Fruit fly (Drosophila melanogaster) whole organism, wandering third instar larva: ENCODE results near the gene CG31751.

ENCODE experiments used
- Abd-B ChIP-seq: fragments of >200 bp; optimal IDR thresholded peaks from 2 replicates; lab custom pipeline; 2017; ENCODE audit warnings: missing biosample characterization, missing genetic modification characterization
- CG32264 ChIP-seq: fragments of 200-800 bp; sonication (Bioruptor generic); optimal IDR thresholded peaks from 2 replicates; lab custom pipeline; 2016; ENCODE audit warnings: missing biosample characterization, missing genetic modification characterization
- CG9705 ChIP-seq: fragments of 200-800 bp; sonication (Bioruptor generic); optimal IDR thresholded peaks from 2 replicates; lab custom pipeline; 2018; ENCODE audit warnings: missing biosample characterization, mild to moderate bottlenecking, missing genetic modification characterization
- CrebA ChIP-seq: fragments of 200-800 bp; sonication (Bioruptor generic); optimal IDR thresholded peaks from 2 replicates; lab custom pipeline; 2016; ENCODE audit warnings: missing biosample characterization, mild to moderate bottlenecking, missing genetic modification characterization, borderline replicate concordance
- Dfd ChIP-seq: fragments of >200 bp; optimal IDR thresholded peaks from 2 replicates; lab custom pipeline; 2017; ENCODE audit warnings: missing biosample characterization, missing genetic modification characterization
- Dif ChIP-seq: fragments of 200-275, 200-300 bp; sonication (Bioruptor generic); optimal IDR thresholded peaks from 2 replicates; lab custom pipeline; 2018; ENCODE audit warnings: missing biosample characterization, missing genetic modification characterization; ENCODE audit not compliant: partially characterized antibody
- GATAd ChIP-seq: sonication (Bioruptor generic); optimal IDR thresholded peaks from 2 replicates; lab custom pipeline; 2016; ENCODE audit warnings: missing biosample characterization, missing genetic modification characterization
- HLH106 ChIP-seq: fragments of 200-800 bp; optimal IDR thresholded peaks from 3 replicates; lab custom pipeline; 2019; ENCODE audit warnings: missing biosample characterization, mild to moderate bottlenecking, missing genetic modification characterization, moderate library complexity
- Hnf4 ChIP-seq: fragments of 200-800 bp; sonication (Bioruptor generic); optimal IDR thresholded peaks from 2 replicates; lab custom pipeline; 2016; ENCODE audit warnings: missing biosample characterization, mild to moderate bottlenecking, missing genetic modification characterization
- Hr78 ChIP-seq: fragments of >200 bp; optimal IDR thresholded peaks from 2 replicates; lab custom pipeline; 2017; ENCODE audit warnings: missing biosample characterization, missing genetic modification characterization
- Hr83 ChIP-seq: fragments of 200-300 bp; sonication (Bioruptor generic); optimal IDR thresholded peaks from 2 replicates; lab custom pipeline; 2016; ENCODE audit warnings: missing biosample characterization, mild to moderate bottlenecking, missing genetic modification characterization, moderate library complexity; ENCODE audit not compliant: poor library complexity, severe bottlenecking
- Jra ChIP-seq: sonication (Bioruptor generic); optimal IDR thresholded peaks from 2 replicates; lab custom pipeline; 2016; ENCODE audit warnings: missing biosample characterization, missing genetic modification characterization
- Mio ChIP-seq: sonication (Bioruptor generic); optimal IDR thresholded peaks from 2 replicates; lab custom pipeline; 2016; ENCODE audit warnings: missing biosample characterization, missing genetic modification characterization
- Myc ChIP-seq: fragments of >200 bp; optimal IDR thresholded peaks from 2 replicates; lab custom pipeline; 2017
- N ChIP-seq: fragments of >200 bp; optimal IDR thresholded peaks from 2 replicates; lab custom pipeline; 2018; ENCODE audit warnings: missing biosample characterization, missing external identifiers, missing genetic modification characterization
- OdsH ChIP-seq: fragments of 200-800 bp; sonication (Bioruptor generic); optimal IDR thresholded peaks from 2 replicates; lab custom pipeline; 2016; ENCODE audit warnings: missing biosample characterization, mild to moderate bottlenecking, missing genetic modification characterization
- Rel ChIP-seq, 2 experiments: fragments of 200-800 bp; sonication (Bioruptor generic) in 1 of 2; optimal IDR thresholded peaks; 2 replicates in 1 of 2; 3 replicates in 1 of 2; lab custom pipeline; 2016 to 2019; ENCODE audit warnings: mild to moderate bottlenecking in 2 of 2, missing biosample characterization in 2 of 2, missing genetic modification characterization in 2 of 2, moderate library complexity in 1 of 2
- Sp1 ChIP-seq: fragments of 200-800 bp; sonication (Bioruptor generic); optimal IDR thresholded peaks from 3 replicates; lab custom pipeline; 2019; ENCODE audit warnings: missing biosample characterization, mild to moderate bottlenecking, missing genetic modification characterization, moderate library complexity
- Vsx2 ChIP-seq: fragments of 200-300, 225-300 bp; sonication (Bioruptor generic); optimal IDR thresholded peaks from 2 replicates; lab custom pipeline; 2018; ENCODE audit warnings: missing biosample characterization, missing genetic modification characterization; ENCODE audit not compliant: partially characterized antibody
- br ChIP-seq: fragments of 200-800 bp; sonication (Bioruptor generic); optimal IDR thresholded peaks from 2 replicates; lab custom pipeline; 2016; ENCODE audit warnings: missing biosample characterization, missing genetic modification characterization
- brk ChIP-seq: fragments of 200-800 bp; sonication (Bioruptor generic); optimal IDR thresholded peaks from 2 replicates; lab custom pipeline; 2016; ENCODE audit warnings: missing biosample characterization, mild to moderate bottlenecking, missing genetic modification characterization
- dl ChIP-seq, 2 experiments: fragments of 175-275, 200-275 bp in 1 of 2; fragments of 200-275 bp in 1 of 2; sonication (Bioruptor generic); optimal IDR thresholded peaks; lab custom pipeline; 2018; ENCODE audit warnings: mild to moderate bottlenecking in 2 of 2, missing biosample characterization in 2 of 2, missing genetic modification characterization in 2 of 2, moderate library complexity in 2 of 2; ENCODE audit not compliant: partially characterized antibody in 2 of 2, insufficient read depth in 1 of 2
- dmrt93B ChIP-seq: fragments of 200-800 bp; sonication (Bioruptor generic); optimal IDR thresholded peaks from 2 replicates; lab custom pipeline; 2018; ENCODE audit warnings: missing biosample characterization, mild to moderate bottlenecking, missing genetic modification characterization
- dsf ChIP-seq: sonication (Bioruptor generic); optimal IDR thresholded peaks from 2 replicates; lab custom pipeline; 2016; ENCODE audit warnings: missing biosample characterization, missing genetic modification characterization, borderline replicate concordance
- ey ChIP-seq: fragments of 200-800 bp; sonication (Bioruptor generic); optimal IDR thresholded peaks from 2 replicates; lab custom pipeline; 2016; ENCODE audit warnings: missing biosample characterization, missing genetic modification characterization
- foxo ChIP-seq, 2 experiments: fragments of 200-800 bp; sonication (Bioruptor generic); optimal IDR thresholded peaks; 2 replicates in 1 of 2; 3 replicates in 1 of 2; lab custom pipeline; 2016 to 2017; ENCODE audit warnings: missing biosample characterization in 2 of 2, missing genetic modification characterization in 2 of 2
- fru ChIP-seq: fragments of 200-800 bp; sonication (Bioruptor generic); optimal IDR thresholded peaks from 3 replicates; lab custom pipeline; 2016; ENCODE audit warnings: missing biosample characterization, mild to moderate bottlenecking, missing genetic modification characterization
- h ChIP-seq: fragments of 200-800 bp; sonication (Bioruptor generic); optimal IDR thresholded peaks from 3 replicates; lab custom pipeline; 2016; ENCODE audit warnings: missing biosample characterization, mild to moderate bottlenecking, missing genetic modification characterization
- jim ChIP-seq: fragments of 175-275, 200-325 bp; sonication (Bioruptor generic); optimal IDR thresholded peaks from 2 replicates; lab custom pipeline; 2016; ENCODE audit warnings: missing biosample characterization, mild to moderate bottlenecking, missing genetic modification characterization
- lola ChIP-seq: fragments of >200 bp; optimal IDR thresholded peaks from 2 replicates; lab custom pipeline; 2017; ENCODE audit warnings: missing biosample characterization, missing genetic modification characterization
- pan ChIP-seq: fragments of >200 bp; optimal IDR thresholded peaks from 2 replicates; lab custom pipeline; 2017
- psq ChIP-seq: fragments of 200-800 bp; sonication (Bioruptor generic); optimal IDR thresholded peaks from 3 replicates; lab custom pipeline; 2017; ENCODE audit warnings: missing biosample characterization, mild to moderate bottlenecking, missing genetic modification characterization, moderate library complexity
- rgr ChIP-seq: fragments of 200-800 bp; sonication (Bioruptor generic); optimal IDR thresholded peaks from 3 replicates; lab custom pipeline; 2016; ENCODE audit warnings: missing biosample characterization, mild to moderate bottlenecking, missing genetic modification characterization
- sage ChIP-seq: fragments of 200-800 bp; sonication (Bioruptor generic); optimal IDR thresholded peaks from 2 replicates; lab custom pipeline; 2016; ENCODE audit warnings: missing biosample characterization, mild to moderate bottlenecking, missing genetic modification characterization
- sv ChIP-seq: fragments of 200-800 bp; sonication (Bioruptor generic); optimal IDR thresholded peaks from 3 replicates; lab custom pipeline; 2016; ENCODE audit warnings: missing biosample characterization, missing genetic modification characterization
- tai ChIP-seq: sonication (Bioruptor generic); optimal IDR thresholded peaks from 2 replicates; lab custom pipeline; 2016; ENCODE audit warnings: missing biosample characterization, missing genetic modification characterization
- usp ChIP-seq: fragments of >200 bp; optimal IDR thresholded peaks from 2 replicates; lab custom pipeline; 2017; ENCODE audit warnings: missing biosample characterization, missing genetic modification characterization
- woc ChIP-seq: sonication (Bioruptor generic); optimal IDR thresholded peaks from 2 replicates; lab custom pipeline; 2016; ENCODE audit warnings: missing biosample characterization, mild to moderate bottlenecking, missing genetic modification characterization

Gene CG31751

DNA sequence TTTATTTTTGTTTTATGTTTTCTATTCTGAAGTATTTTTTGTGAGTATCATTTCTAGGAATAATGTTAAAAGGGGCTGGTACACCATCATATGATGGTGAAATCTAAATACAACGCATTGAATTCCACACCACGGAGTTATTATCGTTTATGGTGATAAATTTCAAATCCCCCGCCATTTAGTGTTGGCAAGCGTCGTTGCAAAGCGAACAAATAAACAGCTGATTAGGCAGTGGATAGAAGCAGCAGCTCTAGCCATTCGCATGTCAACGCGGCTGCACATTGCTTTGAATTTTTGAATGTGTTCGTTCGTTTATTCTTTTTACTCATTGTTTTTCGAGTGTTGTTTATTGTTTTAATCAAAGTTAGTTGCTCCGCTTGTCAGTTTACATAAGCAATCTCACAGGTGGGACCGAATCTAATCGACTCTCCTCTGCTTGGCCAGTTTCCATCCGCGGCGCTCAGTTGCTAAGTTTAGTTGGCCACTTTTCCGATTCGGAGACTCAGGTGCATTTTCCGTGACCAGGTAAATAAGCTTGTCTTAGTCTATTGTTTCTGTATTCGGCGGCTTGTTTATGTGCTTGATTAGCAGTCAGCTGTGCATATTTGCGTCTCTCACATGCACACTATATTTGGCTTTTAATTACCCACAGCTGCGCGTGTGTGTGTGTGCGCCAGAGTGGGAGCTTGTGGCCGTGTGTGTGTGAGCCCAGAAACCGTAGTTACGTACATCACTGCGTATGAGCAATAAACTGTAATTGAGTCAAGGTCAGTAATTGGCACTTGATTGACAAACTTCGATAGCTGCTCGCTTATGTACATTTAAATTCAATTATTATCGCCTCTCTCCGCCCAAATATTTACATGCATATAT is at the start of gene CG31751, which contains the start of gene Mst36Fa:
Gene CG31751, plus strand, starts transcription at position 274 of the 873 bp plus-strand sequence.
Gene Mst36Fa, minus strand, starts transcription at position 51 of the 873 bp plus-strand sequence.
- TF ChIP-seq Dfd (GFP tag; lab: Kevin White, UChicago) (no peak), ey (GFP tag; lab: Kevin White, UChicago) (peak; percentile 50), CG9705 (no peak), pan (no peak), Mio (GFP tag; lab: Kevin White, UChicago) (no peak), Vsx2 (GFP tag; lab: Kevin White, UChicago) (no peak), Rel (GFP tag; optimal IDR thresholded peaks at IDR 0.05; lab: Kevin White, UChicago) (no peak), Rel (tag; optimal IDR thresholded peaks at IDR 0.05; lab: Kevin White, UChicago) (peak; percentile 29), sage (GFP tag; lab: Kevin White, UChicago) (no peak), brk (GFP tag; lab: Kevin White, UChicago) (no peak), fru (GFP tag; lab: Kevin White, UChicago) (peak; percentile 34), GATAd (GFP tag; lab: Kevin White, UChicago) (no peak), usp (GFP tag; lab: Kevin White, UChicago) (no peak), jim (GFP tag; lab: Kevin White, UChicago) (no peak), sv (peak; percentile 55), h (GFP tag; lab: Kevin White, UChicago) (peak; percentile 66), dmrt93B (GFP tag; lab: Kevin White, UChicago) (no peak), rgr (peak; percentile 61), Abd-B (GFP tag; lab: Kevin White, UChicago) (no peak), dsf (GFP tag; lab: Kevin White, UChicago) (no peak), tai (GFP tag; lab: Kevin White, UChicago) (no peak), Sp1 (peak; percentile 14), HLH106 (no peak), CrebA (GFP tag; lab: Kevin White, UChicago) (no peak), Dif (GFP tag; lab: Kevin White, UChicago) (no peak), lola (GFP tag; lab: Kevin White, UChicago) (no peak), OdsH (GFP tag; lab: Kevin White, UChicago) (peak; percentile 61), dl (GFP tag; optimal IDR thresholded peaks at IDR 0.05; lab: Kevin White, UChicago; ENCODE audit: insufficient read depth in 1 of 2, partially characterized antibody in 2 of 2) (no peak), woc (GFP tag; lab: Kevin White, UChicago) (no peak), Hr83 (GFP tag; lab: Kevin White, UChicago) (peak; percentile 92), Myc (lab: Kevin White, UChicago) (peak; percentile 38), foxo (GFP tag; optimal IDR thresholded peaks at IDR 0.05; lab: Kevin White, UChicago) (peak in 1 of 2 experiments; percentile 64), Hr78 (no peak), br (GFP tag; lab: Kevin White, UChicago) (peak; percentile 56), psq (GFP tag; lab: Kevin White, UChicago) (peak; percentile 27), Hnf4 (GFP tag; lab: Kevin White, UChicago) (peak; percentile 69), N (GFP tag; lab: Kevin White, UChicago) (no peak), Jra (GFP tag; lab: Kevin White, UChicago) (no peak), CG32264 (GFP tag; lab: Kevin White, UChicago) (no peak)

DNA sequence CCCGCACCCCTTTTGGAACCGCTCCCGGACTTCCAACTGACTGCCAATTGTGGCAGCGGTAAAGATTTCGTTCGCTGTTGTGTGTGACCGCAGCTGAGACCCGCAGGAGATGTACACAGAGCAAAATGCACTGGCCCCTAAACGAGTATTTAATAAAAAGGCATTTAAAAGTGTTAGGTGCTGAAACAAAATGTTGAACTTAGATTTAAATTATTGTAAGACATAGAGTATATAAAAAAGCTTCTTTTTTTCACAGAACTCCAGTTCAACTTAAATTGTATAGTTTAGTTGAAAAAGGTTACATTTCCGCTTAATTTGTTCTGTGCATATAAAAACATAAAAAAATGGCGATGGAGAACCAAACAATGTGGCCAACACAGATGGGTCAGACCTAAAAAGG is 48.9 kb upstream of the CG31751 start:
- TF ChIP-seq sage (GFP tag; lab: Kevin White, UChicago) (no peak), usp (GFP tag; lab: Kevin White, UChicago) (no peak), Abd-B (GFP tag; lab: Kevin White, UChicago) (no peak), CrebA (GFP tag; lab: Kevin White, UChicago) (no peak), woc (GFP tag; lab: Kevin White, UChicago) (peak; percentile 42), Mio (GFP tag; lab: Kevin White, UChicago) (no peak), Sp1 (peak; percentile 64), CG32264 (GFP tag; lab: Kevin White, UChicago) (no peak), N (GFP tag; lab: Kevin White, UChicago) (no peak), Rel (GFP tag; optimal IDR thresholded peaks at IDR 0.05; lab: Kevin White, UChicago) (no peak), Rel (tag; optimal IDR thresholded peaks at IDR 0.05; lab: Kevin White, UChicago) (no peak), brk (GFP tag; lab: Kevin White, UChicago) (no peak), dsf (GFP tag; lab: Kevin White, UChicago) (no peak), lola (GFP tag; lab: Kevin White, UChicago) (no peak), jim (GFP tag; lab: Kevin White, UChicago) (no peak), OdsH (GFP tag; lab: Kevin White, UChicago) (peak; percentile 56), Myc (lab: Kevin White, UChicago) (no peak), dmrt93B (GFP tag; lab: Kevin White, UChicago) (peak; percentile 39), HLH106 (peak; percentile 54), Vsx2 (GFP tag; lab: Kevin White, UChicago) (no peak), sv (no peak), Jra (GFP tag; lab: Kevin White, UChicago) (no peak), Dif (GFP tag; lab: Kevin White, UChicago) (no peak), Hr83 (GFP tag; lab: Kevin White, UChicago) (no peak), CG9705 (no peak), pan (no peak), Dfd (GFP tag; lab: Kevin White, UChicago) (no peak), Hr78 (no peak), dl (GFP tag; optimal IDR thresholded peaks at IDR 0.05; lab: Kevin White, UChicago; ENCODE audit: insufficient read depth in 1 of 2, partially characterized antibody in 2 of 2) (no peak), h (GFP tag; lab: Kevin White, UChicago) (peak; percentile 64), br (GFP tag; lab: Kevin White, UChicago) (peak; percentile 64), fru (GFP tag; lab: Kevin White, UChicago) (peak; percentile 81), GATAd (GFP tag; lab: Kevin White, UChicago) (no peak), Hnf4 (GFP tag; lab: Kevin White, UChicago) (peak; percentile 41), rgr (peak; percentile 58), ey (GFP tag; lab: Kevin White, UChicago) (peak; percentile 70), foxo (GFP tag; optimal IDR thresholded peaks at IDR 0.05; lab: Kevin White, UChicago) (peak in 1 of 2 experiments; percentile 78), psq (GFP tag; lab: Kevin White, UChicago) (peak; percentile 59)
